Fruit fly (Drosophila melanogaster) whole organism, pupa: ENCODE measurements around the gene CG31815.

ENCODE experiments used
- CG10348 ChIP-seq: fragments of 200-800 bp; sonication (Bioruptor generic); IDR thresholded peaks from 2 replicates; pipeline ENCODE4 v1.3.6; 2022; ENCODE audit warnings: missing biosample characterization, missing genetic modification characterization
- CG13204 ChIP-seq: fragments of 200-800 bp; sonication (Bioruptor generic); optimal IDR thresholded peaks from 2 replicates; lab custom pipeline; 2018; ENCODE audit warnings: missing biosample characterization, mild to moderate bottlenecking, missing genetic modification characterization, moderate library complexity
- CG14655 ChIP-seq: fragments of 200-800 bp; sonication (Bioruptor generic); optimal IDR thresholded peaks from 3 replicates; lab custom pipeline; 2017; ENCODE audit warnings: mild to moderate bottlenecking, missing biosample characterization, missing genetic modification reagents, missing genetic modification characterization
- CG15710 ChIP-seq: fragments of 200-800 bp; sonication (Bioruptor generic); optimal IDR thresholded peaks from 2 replicates; lab custom pipeline; 2018; ENCODE audit warnings: missing biosample characterization, mild to moderate bottlenecking, missing genetic modification characterization, moderate library complexity
- CG17806 ChIP-seq: fragments of 200-800 bp; sonication (Bioruptor generic); optimal IDR thresholded peaks from 2 replicates; lab custom pipeline; 2018; ENCODE audit warnings: missing biosample characterization, mild to moderate bottlenecking, missing genetic modification characterization, moderate library complexity
- CG32121 ChIP-seq: fragments of 200-800 bp; sonication (Bioruptor generic); IDR thresholded peaks from 2 replicates; pipeline ENCODE4 v1.3.6; 2022; ENCODE audit warnings: missing biosample characterization, missing genetic modification characterization
- CG34367 ChIP-seq: fragments of 200-800 bp; sonication (Bioruptor generic); optimal IDR thresholded peaks from 2 replicates; lab custom pipeline; 2018; ENCODE audit warnings: missing biosample characterization, mild to moderate bottlenecking, missing genetic modification characterization
- CG4496 ChIP-seq: fragments of 200-800 bp; sonication (Bioruptor generic); IDR thresholded peaks from 3 replicates; pipeline ENCODE4 v1.3.6; 2022; ENCODE audit warnings: missing biosample characterization, missing genetic modification characterization
- CG8159 ChIP-seq: fragments of 200-800 bp; sonication (Bioruptor generic); optimal IDR thresholded peaks from 3 replicates; lab custom pipeline; 2018; ENCODE audit warnings: missing biosample characterization, mild to moderate bottlenecking, missing genetic modification characterization, moderate library complexity
- CG8301 ChIP-seq: fragments of 200-800 bp; sonication (Bioruptor generic); optimal IDR thresholded peaks from 2 replicates; lab custom pipeline; 2018; ENCODE audit warnings: missing biosample characterization, mild to moderate bottlenecking, missing genetic modification characterization
- CG9948 ChIP-seq: fragments of 200-800 bp; sonication (Bioruptor generic); optimal IDR thresholded peaks from 2 replicates; lab custom pipeline; 2018; ENCODE audit warnings: missing biosample characterization, mild to moderate bottlenecking, missing genetic modification characterization, moderate library complexity
- D1 ChIP-seq: fragments of 200-800 bp; sonication (Bioruptor generic); optimal IDR thresholded peaks from 2 replicates; lab custom pipeline; 2018; ENCODE audit warnings: missing biosample characterization, mild to moderate bottlenecking, missing genetic modification characterization, moderate library complexity
- EcR ChIP-seq: fragments of 200-800 bp; sonication (Bioruptor generic); optimal IDR thresholded peaks from 3 replicates; lab custom pipeline; 2019; ENCODE audit warnings: missing biosample characterization, missing genetic modification characterization, mild to moderate bottlenecking, moderate library complexity, missing genetic modification reagents
- Ets98B ChIP-seq: fragments of 200-800 bp; sonication (Bioruptor generic); IDR thresholded peaks from 2 replicates; pipeline ENCODE4 v1.3.6; 2022; ENCODE audit warnings: missing biosample characterization, missing genetic modification characterization
- Pif1A ChIP-seq: fragments of 200-800 bp; sonication (Bioruptor generic); optimal IDR thresholded peaks from 3 replicates; lab custom pipeline; 2016; ENCODE audit warnings: missing biosample characterization, missing genetic modification characterization
- Pif1B ChIP-seq: fragments of 200-800 bp; sonication (Bioruptor generic); optimal IDR thresholded peaks from 3 replicates; lab custom pipeline; 2016; ENCODE audit warnings: missing biosample characterization, missing genetic modification characterization
- fd96Ca ChIP-seq: fragments of 200-800 bp; sonication (Bioruptor generic); IDR thresholded peaks from 3 replicates; pipeline ENCODE4 v1.3.6; 2022; ENCODE audit warnings: missing biosample characterization, missing genetic modification characterization
- gl ChIP-seq: fragments of 200-800 bp; sonication (Bioruptor generic); optimal IDR thresholded peaks from 2 replicates; lab custom pipeline; 2018; ENCODE audit warnings: missing biosample characterization, mild to moderate bottlenecking, missing genetic modification characterization
- rn ChIP-seq: fragments of 200-800 bp; sonication (Bioruptor generic); IDR thresholded peaks from 2 replicates; pipeline ENCODE4 v1.3.6; 2022; ENCODE audit warnings: missing biosample characterization, missing genetic modification characterization

The CG31815 gene

dm6 chr2L:16653541-16653940 is 47.9 kb downstream of the CG31815 start:
- TF ChIP-seq Ets98B (GFP tag; lab: Robert Waterston, UW) = no peak
- no peak for TF ChIP-seq CG32121
- no peak for TF ChIP-seq EcR
- TF ChIP-seq CG17806 (tag; lab: Kevin White, UChicago) = no peak
- no peak for TF ChIP-seq CG4496 (GFP tag; lab: Robert Waterston, UW)
- TF ChIP-seq CG14655 (GFP tag; lab: Kevin White, UChicago) = no peak
- no peak for TF ChIP-seq CG10348
- TF ChIP-seq CG8301 (tag; lab: Kevin White, UChicago) = no peak
- no peak for TF ChIP-seq D1 (tag; lab: Kevin White, UChicago)
- TF ChIP-seq Pif1B = no peak
- no peak for TF ChIP-seq gl
- TF ChIP-seq CG13204 = no peak
- no peak for TF ChIP-seq CG8159
- TF ChIP-seq rn = no peak
- no peak for TF ChIP-seq CG9948 (tag; lab: Kevin White, UChicago)
- no peak for TF ChIP-seq fd96Ca (GFP tag; lab: Robert Waterston, UW)

dm6 chr2L:16656692-16657109 is 51.1 kb downstream of the CG31815 start:
- TF ChIP-seq fd96Ca (GFP tag; lab: Robert Waterston, UW) (no peak), CG8159 (peak; percentile 56), rn (0 out of 2 replicates have a peak, but pooled peaks have one; percentile 21), CG9948 (tag; lab: Kevin White, UChicago) (peak; percentile 44), CG13204 (no peak), D1 (tag; lab: Kevin White, UChicago) (no peak), CG14655 (GFP tag; lab: Kevin White, UChicago) (no peak), gl (no peak), Pif1A (GFP tag; lab: Kevin White, UChicago) (no peak), CG10348 (no peak), EcR (peak; percentile 8), Ets98B (GFP tag; lab: Robert Waterston, UW) (peak; percentile 30; the same call in 1 of the 2 replicates), CG32121 (no peak), CG34367 (tag; lab: Kevin White, UChicago) (peak; percentile 24), CG17806 (tag; lab: Kevin White, UChicago) (peak; percentile 21), CG15710 (tag; lab: Kevin White, UChicago) (peak; percentile 49)
- TF ChIP-seq, all 21 proteins: peak for 8
